Fruit fly (Drosophila melanogaster): Measurements from ENCODE around the gene Ugt307A1.

The Ugt307A1 gene

DNA sequence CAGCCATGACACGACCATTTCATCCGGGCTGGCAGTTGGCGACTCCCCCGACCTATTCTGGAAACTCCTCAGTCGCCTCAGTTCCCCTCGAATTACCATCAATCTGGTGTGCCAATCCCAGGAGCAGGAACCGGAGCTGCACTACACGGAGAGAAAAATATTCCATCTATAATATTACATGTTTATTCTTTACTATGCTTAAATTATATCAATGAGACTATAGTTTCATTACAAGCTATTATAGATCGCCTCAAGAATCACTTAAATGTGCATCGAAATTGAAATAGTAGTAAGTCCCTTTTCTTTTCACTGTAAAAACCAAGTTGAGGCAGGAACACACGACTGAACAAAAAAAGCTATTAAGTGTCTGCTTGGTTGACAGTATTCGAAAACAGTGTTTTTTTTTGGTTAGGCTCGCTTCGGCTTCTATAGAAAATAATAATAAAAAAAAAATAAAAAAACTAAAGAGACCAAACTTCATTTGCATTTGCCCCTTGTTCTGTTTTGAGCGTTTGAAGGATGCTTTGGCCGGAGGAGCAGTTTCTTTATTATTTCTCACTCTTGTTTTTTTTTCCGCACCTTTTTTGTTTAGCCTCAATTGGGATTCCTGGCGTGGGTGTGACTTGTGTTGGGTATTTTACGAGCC is 8.4 kb downstream of the Ugt307A1 start (continued):
- TF ChIP-seq pan (optimal IDR thresholded peaks at IDR 0.05) (no peak), pan (GFP tag; optimal IDR thresholded peaks at IDR 0.05 in 1 of 2, IDR thresholded peaks at IDR 0.05 in 1 of 2) (peak in 1 of 2 experiments; percentile 24), HHEX (GFP tag; optimal IDR thresholded peaks at IDR 0.05) (no peak), CG18619 (GFP tag; optimal IDR thresholded peaks at IDR 0.05) (no peak), row (GFP tag; IDR thresholded peaks at IDR 0.05) (0 out of 3 replicates have a peak, but pooled peaks have one; percentile 34), CG4854 (GFP tag; optimal IDR thresholded peaks at IDR 0.05) (no peak), Sox102F (GFP tag; optimal IDR thresholded peaks at IDR 0.05) (peak; percentile 10)

DNA sequence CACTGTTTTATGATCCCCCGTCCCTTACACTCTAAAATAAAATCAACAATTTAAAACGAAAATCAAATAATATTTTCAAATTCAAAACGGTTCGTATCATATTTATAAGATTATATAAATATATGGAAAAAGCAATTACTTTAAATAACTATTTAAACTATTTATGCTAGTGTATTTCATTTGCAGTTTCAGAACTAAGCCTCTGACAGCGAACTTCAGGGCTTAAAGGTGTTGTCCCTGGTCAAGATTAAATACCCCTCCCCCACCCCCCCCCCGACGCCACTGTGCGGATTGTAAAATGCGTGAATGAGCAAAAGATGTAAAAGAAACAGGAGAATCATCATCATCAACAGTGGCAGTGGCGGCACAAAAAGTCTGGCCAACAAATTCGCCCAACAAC is 9.0 kb downstream of the Ugt307A1 start:
- TF ChIP-seq Dad (GFP tag; optimal IDR thresholded peaks at IDR 0.05) = no peak
- TF ChIP-seq sima (GFP tag; optimal IDR thresholded peaks at IDR 0.05) = no peak
- TF ChIP-seq stwl (tag; optimal IDR thresholded peaks at IDR 0.05) = no peak
- TF ChIP-seq Jarid2 (GFP tag; optimal IDR thresholded peaks at IDR 0.05) = no peak

DNA sequence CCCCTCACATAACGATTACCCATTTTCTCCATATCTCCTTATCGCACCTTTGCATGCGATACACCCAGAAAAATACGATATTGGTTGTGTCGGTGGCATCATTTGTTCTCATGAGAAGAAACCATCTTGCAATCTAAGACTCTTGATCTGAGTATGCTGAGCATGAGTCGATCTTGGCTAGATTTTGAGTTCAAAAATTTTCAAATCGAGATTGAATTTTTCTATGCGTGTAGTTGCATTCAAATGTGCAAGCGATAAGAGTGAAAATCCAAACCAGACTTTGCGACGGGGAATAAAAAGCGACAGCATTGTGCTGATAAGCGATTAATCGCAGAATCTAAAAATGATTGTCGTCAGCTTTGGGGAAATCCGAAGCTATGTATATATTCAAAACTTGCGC is 13.5 kb downstream of the Ugt307A1 start:
- no peak for TF ChIP-seq CG9437 (GFP tag; optimal IDR thresholded peaks at IDR 0.05)
- TF ChIP-seq Sox102F (GFP tag; optimal IDR thresholded peaks at IDR 0.05) = no peak
- TF ChIP-seq chn (GFP tag; optimal IDR thresholded peaks at IDR 0.05) = no peak
- TF ChIP-seq ap (GFP tag; IDR thresholded peaks at IDR 0.05) = no peak
- TF ChIP-seq pan (optimal IDR thresholded peaks at IDR 0.05) = no peak
- TF ChIP-seq pan (GFP tag; optimal IDR thresholded peaks at IDR 0.05 in 1 of 2, IDR thresholded peaks at IDR 0.05 in 1 of 2) = no peak
- no peak for TF ChIP-seq CG10274 (GFP tag; optimal IDR thresholded peaks at IDR 0.05)

DNA sequence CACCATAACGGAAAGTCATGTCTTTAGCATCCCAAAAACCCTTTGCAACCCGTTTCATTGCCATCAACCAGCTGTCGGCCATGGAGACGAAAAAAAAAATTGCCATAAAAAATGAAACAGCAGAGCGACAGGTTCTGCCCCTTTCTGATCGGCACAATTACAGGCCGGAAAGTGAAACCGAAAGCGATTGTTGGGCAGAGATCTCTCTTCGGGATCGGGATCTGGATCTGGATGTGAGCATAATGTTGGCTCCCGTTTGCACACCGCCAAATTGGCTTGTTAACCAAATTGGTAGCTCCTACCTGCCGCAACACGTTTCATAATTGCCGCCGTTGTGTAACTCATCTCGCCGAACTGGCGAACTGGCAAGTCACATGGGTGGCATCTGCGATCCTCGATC is 14.4 kb downstream of the Ugt307A1 start:
- TF ChIP-seq CG11085 (GFP tag; IDR thresholded peaks at IDR 0.05) (0 out of 2 replicates have a peak, but pooled peaks have one; percentile 22), CG31388 (GFP tag; optimal IDR thresholded peaks at IDR 0.05) (no peak), eyg (GFP tag; optimal IDR thresholded peaks at IDR 0.05) (no peak), ATbp (GFP tag; optimal IDR thresholded peaks at IDR 0.05) (no peak)

DNA sequence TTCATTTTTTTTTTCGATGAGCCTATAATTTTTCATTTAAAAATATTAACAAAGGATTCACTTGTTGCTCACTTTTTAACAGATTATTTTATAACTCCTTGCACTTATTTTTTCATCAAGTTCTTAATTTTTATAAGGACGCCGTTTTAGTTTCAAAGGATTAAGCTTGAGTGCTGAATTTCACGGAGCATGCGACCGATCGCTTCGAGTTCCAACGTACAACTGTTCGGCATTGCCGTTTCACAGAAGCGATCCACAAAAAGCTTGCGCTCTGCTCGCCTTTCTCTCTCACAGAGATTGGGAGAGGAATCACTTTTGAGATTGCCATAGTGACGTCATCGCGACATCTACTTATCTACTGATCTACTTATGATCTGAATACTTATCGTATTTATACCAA is 16.6 kb downstream of the Ugt307A1 start, which contains the start of gene Pvf2:
Gene Pvf2, minus strand, starts transcription at position 226 of the 400 bp plus-strand sequence.
- TF ChIP-seq dm (GFP tag; optimal IDR thresholded peaks at IDR 0.05) (no peak), CG9932 (GFP tag; IDR thresholded peaks at IDR 0.05) (no peak), Stat92E (GFP tag; optimal IDR thresholded peaks at IDR 0.05) (no peak), CG9215 (GFP tag; IDR thresholded peaks at IDR 0.05) (peak; percentile 56), klu (GFP tag; IDR thresholded peaks at IDR 0.05) (no peak), nom (GFP tag; optimal IDR thresholded peaks at IDR 0.05) (peak; percentile 27), sim (GFP tag; IDR thresholded peaks at IDR 0.05) (no peak), Jarid2 (GFP tag; optimal IDR thresholded peaks at IDR 0.05) (peak; percentile 73), chinmo (GFP tag; IDR thresholded peaks at IDR 0.05; ENCODE audit: partially characterized antibody) (0 out of 4 replicates have a peak, but pooled peaks have one; percentile 44), CG11696 (GFP tag; IDR thresholded peaks at IDR 0.05) (no peak), CG11504 (tag; optimal IDR thresholded peaks at IDR 0.05) (peak; percentile 18), danr (GFP tag; IDR thresholded peaks at IDR 0.05) (no peak), Eip74EF (GFP tag; optimal IDR thresholded peaks at IDR 0.05) (no peak), Trl (optimal IDR thresholded peaks at IDR 0.05) (peak; percentile 58 to 64), Trl (GFP tag; optimal IDR thresholded peaks at IDR 0.05) (no peak)
